Worm (Caenorhabditis elegans) whole organism, L2 larva: Measurements from ENCODE around the gene F47B8.18.

Source experiments
- C34F6.9 ChIP-seq: fragments of 150-350 bp; optimal IDR thresholded peaks from 2 replicates; lab custom pipeline; 2014; ENCODE audit warnings: missing biosample characterization, missing genetic modification characterization
- F13H6.1 ChIP-seq: sonication (generic microtip); optimal IDR thresholded peaks from 2 replicates; lab custom pipeline; 2016; ENCODE audit warnings: missing genetic modification characterization, missing compliant biosample characterization
- R02D3.7 ChIP-seq: fragments of 150-350 bp; optimal IDR thresholded peaks from 2 replicates; lab custom pipeline; 2014; ENCODE audit warnings: missing biosample characterization, missing genetic modification characterization
- Y55F3AM.14 ChIP-seq: fragments of 200-800 bp; sonication (Bioruptor generic); optimal IDR thresholded peaks from 2 replicates; lab custom pipeline; 2018; ENCODE audit warnings: mild to moderate bottlenecking, missing genetic modification characterization, missing compliant biosample characterization
- ZK546.5 ChIP-seq: sonication (generic microtip); optimal IDR thresholded peaks from 2 replicates; lab custom pipeline; 2017; ENCODE audit warnings: missing biosample characterization, missing genetic modification characterization
- alr-1 ChIP-seq: fragments of 150-350 bp; optimal IDR thresholded peaks from 2 replicates; lab custom pipeline; 2014; ENCODE audit warnings: missing biosample characterization, missing genetic modification characterization
- aly-2 ChIP-seq: fragments of 150-350 bp; optimal IDR thresholded peaks from 2 replicates; lab custom pipeline; 2014; ENCODE audit warnings: missing biosample characterization, missing genetic modification characterization
- ama-1 ChIP-seq: fragments of 150-350 bp; optimal IDR thresholded peaks from 2 replicates; lab custom pipeline; 2018; ENCODE audit warnings: inconsistent platforms
- blmp-1 ChIP-seq: sonication (generic microtip); optimal IDR thresholded peaks from 2 replicates; lab custom pipeline; 2017; ENCODE audit warnings: missing genetic modification characterization, mild to moderate bottlenecking, missing compliant biosample characterization, antibody characterized with exemption, moderate library complexity; ENCODE audit not compliant: insufficient read depth
- ceh-16 ChIP-seq: fragments of 150-350 bp; optimal IDR thresholded peaks from 2 replicates; lab custom pipeline; 2014; ENCODE audit warnings: missing biosample characterization, missing genetic modification characterization
- ceh-82 ChIP-seq: fragments of 150-350 bp; optimal IDR thresholded peaks from 2 replicates; lab custom pipeline; 2014; ENCODE audit warnings: missing biosample characterization, missing genetic modification characterization
- crh-2 ChIP-seq: sonication (generic microtip); optimal IDR thresholded peaks from 2 replicates; lab custom pipeline; 2017; ENCODE audit warnings: missing biosample characterization, missing genetic modification characterization
- dmd-4 ChIP-seq: sonication (generic microtip); optimal IDR thresholded peaks from 2 replicates; lab custom pipeline; 2017; ENCODE audit warnings: missing biosample characterization, missing genetic modification characterization
- egl-27 ChIP-seq: sonication (generic microtip); optimal IDR thresholded peaks from 3 replicates; lab custom pipeline; 2017; ENCODE audit warnings: missing biosample characterization, missing genetic modification reagents, missing genetic modification characterization
- elt-1 ChIP-seq: fragments of 150-350 bp; optimal IDR thresholded peaks from 2 replicates; lab custom pipeline; 2014; ENCODE audit warnings: missing biosample characterization, missing genetic modification characterization
- elt-3 ChIP-seq: sonication (generic microtip); optimal IDR thresholded peaks from 2 replicates; lab custom pipeline; 2017; ENCODE audit warnings: missing biosample characterization, missing genetic modification characterization
- fos-1 ChIP-seq: fragments of 150-350 bp; optimal IDR thresholded peaks from 2 replicates; lab custom pipeline; 2014; ENCODE audit warnings: missing biosample characterization, missing genetic modification characterization
- gmeb-1 ChIP-seq: fragments of 150-350 bp; optimal IDR thresholded peaks from 2 replicates; lab custom pipeline; 2014; ENCODE audit warnings: missing biosample characterization, missing genetic modification characterization
- lin-11 ChIP-seq: fragments of 150-350 bp; sonication (generic microtip); optimal IDR thresholded peaks from 2 replicates; lab custom pipeline; 2014; ENCODE audit warnings: missing biosample characterization, missing genetic modification characterization, inconsistent platforms, mixed read lengths
- lin-39 ChIP-seq: fragments of 150-350 bp; optimal IDR thresholded peaks from 2 replicates; lab custom pipeline; 2014; ENCODE audit warnings: missing biosample characterization, missing genetic modification reagents, missing genetic modification characterization
- lsy-2 ChIP-seq, 2 experiments: fragments of 150-350 bp in 1 of 2; sonication (generic microtip) in 1 of 2; optimal IDR thresholded peaks; 2 replicates each; lab custom pipeline; 2014 to 2017; ENCODE audit warnings: missing biosample characterization in 2 of 2, missing genetic modification characterization in 2 of 2
- mab-5 ChIP-seq: fragments of 150-350 bp; optimal IDR thresholded peaks from 2 replicates; lab custom pipeline; 2014; ENCODE audit warnings: missing biosample characterization, missing genetic modification characterization
- mbf-1 ChIP-seq: sonication (generic microtip); optimal IDR thresholded peaks from 2 replicates; lab custom pipeline; 2017; ENCODE audit warnings: missing biosample characterization, missing genetic modification characterization
- mdl-1 ChIP-seq, 2 experiments: fragments of 150-350 bp in 1 of 2; sonication (generic microtip) in 1 of 2; optimal IDR thresholded peaks; 2 replicates each; lab custom pipeline; 2017; ENCODE audit warnings: missing biosample characterization in 2 of 2, missing genetic modification characterization in 2 of 2
- nhr-10 ChIP-seq: sonication (generic microtip); optimal IDR thresholded peaks from 2 replicates; lab custom pipeline; 2017; ENCODE audit warnings: missing biosample characterization, missing genetic modification characterization
- nhr-12 ChIP-seq: fragments of 150-350 bp; optimal IDR thresholded peaks from 2 replicates; lab custom pipeline; 2014; ENCODE audit warnings: missing biosample characterization, missing genetic modification characterization
- nhr-129 ChIP-seq: fragments of 150-350 bp; optimal IDR thresholded peaks from 2 replicates; lab custom pipeline; 2014; ENCODE audit warnings: missing biosample characterization, missing genetic modification characterization
- nhr-21 ChIP-seq: fragments of 150-350 bp; optimal IDR thresholded peaks from 2 replicates; lab custom pipeline; 2014; ENCODE audit warnings: missing biosample characterization, missing genetic modification characterization
- nhr-23 ChIP-seq: fragments of 150-350 bp; optimal IDR thresholded peaks from 2 replicates; lab custom pipeline; 2014; ENCODE audit warnings: missing biosample characterization, missing genetic modification reagents, missing genetic modification characterization
- nhr-237 ChIP-seq: fragments of 150-350 bp; optimal IDR thresholded peaks from 2 replicates; lab custom pipeline; 2014; ENCODE audit warnings: missing biosample characterization, missing genetic modification characterization
- nhr-25 ChIP-seq: fragments of 150-350 bp; sonication (generic microtip); optimal IDR thresholded peaks from 3 replicates; lab custom pipeline; 2014; ENCODE audit warnings: missing biosample characterization, missing genetic modification characterization
- nhr-6 ChIP-seq: fragments of 150-350 bp; optimal IDR thresholded peaks from 2 replicates; lab custom pipeline; 2014; ENCODE audit warnings: missing biosample characterization, missing genetic modification characterization
- sem-4 ChIP-seq: fragments of 150-350 bp; optimal IDR thresholded peaks from 2 replicates; lab custom pipeline; 2014; ENCODE audit warnings: missing biosample characterization, missing genetic modification reagents, missing genetic modification characterization
- skn-1 ChIP-seq: sonication (generic microtip); optimal IDR thresholded peaks from 2 replicates; lab custom pipeline; 2017; ENCODE audit warnings: missing biosample characterization, missing genetic modification characterization
- sma-3 ChIP-seq: sonication (generic microtip); optimal IDR thresholded peaks from 2 replicates; lab custom pipeline; 2016; ENCODE audit warnings: missing genetic modification reagents, missing genetic modification characterization, missing compliant biosample characterization
- sma-9 ChIP-seq, 2 experiments: fragments of 150-350 bp in 1 of 2; sonication (generic microtip) in 1 of 2; optimal IDR thresholded peaks; 2 replicates each; lab custom pipeline; 2014 to 2016; ENCODE audit warnings: missing genetic modification characterization in 2 of 2, mild to moderate bottlenecking in 1 of 2, missing biosample characterization in 1 of 2, missing compliant biosample characterization in 1 of 2, missing genetic modification reagents in 1 of 2, moderate library complexity in 1 of 2
- unc-39 ChIP-seq: fragments of 150-350 bp; optimal IDR thresholded peaks from 2 replicates; lab custom pipeline; 2014; ENCODE audit warnings: missing biosample characterization, missing genetic modification characterization
- zag-1 ChIP-seq: fragments of 150-350 bp; optimal IDR thresholded peaks from 2 replicates; lab custom pipeline; 2014; ENCODE audit warnings: missing biosample characterization, missing genetic modification characterization
- ztf-1 ChIP-seq: fragments of 200-800 bp; sonication (Bioruptor generic); conservative IDR thresholded peaks from 2 replicates; pipeline ENCODE4 v1.3.6; 2022; ENCODE audit warnings: missing genetic modification characterization, missing compliant biosample characterization
- ztf-11 ChIP-seq: sonication (generic microtip); optimal IDR thresholded peaks from 2 replicates; lab custom pipeline; 2017; ENCODE audit warnings: missing biosample characterization, missing genetic modification characterization
- ztf-4 ChIP-seq: fragments of 150-350 bp; optimal IDR thresholded peaks from 2 replicates; lab custom pipeline; 2014; ENCODE audit warnings: missing biosample characterization, missing genetic modification characterization

Gene F47B8.18

ce11 chrV:14324502-14325467 lies at the start of gene F47B8.18, which contains the start of gene F47B8.4:
Gene F47B8.18 (minus strand): TSS chrV:14325464.
Gene F47B8.4 (minus strand): TSS chrV:14324673.
- TF ChIP-seq fos-1 (tag; lab: Kevin White, UChicago) (peak; percentile 26), ZK546.5 (no peak), ceh-82 (tag; lab: Kevin White, UChicago) (no peak)

DNA sequence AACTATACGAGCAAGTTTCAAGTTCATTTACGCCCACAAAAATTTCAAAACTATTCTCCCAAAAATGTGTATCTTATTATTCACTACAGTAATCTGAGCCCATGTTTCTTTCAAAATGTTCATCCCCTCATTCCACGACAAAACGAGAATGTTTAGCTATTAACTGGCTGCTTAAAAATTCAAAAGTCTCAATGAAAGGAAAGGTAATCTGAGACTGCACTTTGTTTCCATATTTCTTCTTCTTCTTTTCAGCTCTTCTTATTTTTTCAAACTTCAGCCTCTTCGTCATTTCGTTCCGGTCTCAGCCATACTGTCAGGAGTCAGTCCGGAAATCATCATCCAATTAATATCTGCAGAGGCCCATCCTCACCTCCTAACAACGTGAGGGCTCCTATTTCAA lies 47.5 kb upstream of the F47B8.18 start, which contains the start of gene unc-39:
TSS of gene unc-39 (plus strand) at position 301 of the 400 bp plus-strand sequence.
- TF ChIP-seq lin-39 (tag; lab: Kevin White, UChicago), result no peak
- no peak for TF ChIP-seq F13H6.1 (tag; lab: Kevin White, UChicago)
- TF ChIP-seq mdl-1 (tag; optimal IDR thresholded peaks at IDR 0.05; lab: Kevin White, UChicago), result no peak
- TF ChIP-seq zag-1 (tag; lab: Kevin White, UChicago), result no peak
- TF ChIP-seq ztf-1 (GFP tag; lab: Robert Waterston, UW), result no peak
- no peak for TF ChIP-seq ztf-11 (tag; lab: Kevin White, UChicago)

DNA sequence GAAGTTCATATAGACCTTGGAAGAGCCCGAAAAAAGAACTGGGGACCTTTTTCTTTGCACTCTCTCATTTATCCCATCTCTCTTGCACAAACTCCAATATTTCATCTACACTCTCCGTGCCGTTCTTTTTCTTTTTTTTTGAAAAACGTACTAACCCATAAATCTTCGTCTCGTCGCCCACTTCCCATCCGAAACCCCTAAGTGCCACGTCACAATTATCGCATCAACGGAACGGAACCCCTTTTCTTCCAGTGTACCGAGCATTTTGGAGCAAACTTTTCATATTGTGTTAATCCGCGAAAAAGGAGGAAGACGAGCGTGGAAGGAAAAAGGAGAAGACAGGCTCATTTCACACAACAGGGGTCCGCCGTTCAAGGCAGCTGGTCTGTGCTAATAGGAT lies 44.1 kb upstream of the F47B8.18 start:
- TF ChIP-seq sma-3 (GFP tag; lab: Kevin White, UChicago) (no peak), skn-1 (no peak), aly-2 (tag; lab: Kevin White, UChicago) (no peak), nhr-237 (tag; lab: Kevin White, UChicago) (no peak), zag-1 (tag; lab: Kevin White, UChicago) (peak; percentile 4), mbf-1 (tag; lab: Kevin White, UChicago) (no peak), mab-5 (tag; lab: Kevin White, UChicago) (peak; percentile 45), crh-2 (tag; lab: Kevin White, UChicago) (peak; percentile 63), ztf-1 (GFP tag; lab: Robert Waterston, UW) (no peak)
- TF ChIP-seq, all 48 proteins: peak for 3

DNA sequence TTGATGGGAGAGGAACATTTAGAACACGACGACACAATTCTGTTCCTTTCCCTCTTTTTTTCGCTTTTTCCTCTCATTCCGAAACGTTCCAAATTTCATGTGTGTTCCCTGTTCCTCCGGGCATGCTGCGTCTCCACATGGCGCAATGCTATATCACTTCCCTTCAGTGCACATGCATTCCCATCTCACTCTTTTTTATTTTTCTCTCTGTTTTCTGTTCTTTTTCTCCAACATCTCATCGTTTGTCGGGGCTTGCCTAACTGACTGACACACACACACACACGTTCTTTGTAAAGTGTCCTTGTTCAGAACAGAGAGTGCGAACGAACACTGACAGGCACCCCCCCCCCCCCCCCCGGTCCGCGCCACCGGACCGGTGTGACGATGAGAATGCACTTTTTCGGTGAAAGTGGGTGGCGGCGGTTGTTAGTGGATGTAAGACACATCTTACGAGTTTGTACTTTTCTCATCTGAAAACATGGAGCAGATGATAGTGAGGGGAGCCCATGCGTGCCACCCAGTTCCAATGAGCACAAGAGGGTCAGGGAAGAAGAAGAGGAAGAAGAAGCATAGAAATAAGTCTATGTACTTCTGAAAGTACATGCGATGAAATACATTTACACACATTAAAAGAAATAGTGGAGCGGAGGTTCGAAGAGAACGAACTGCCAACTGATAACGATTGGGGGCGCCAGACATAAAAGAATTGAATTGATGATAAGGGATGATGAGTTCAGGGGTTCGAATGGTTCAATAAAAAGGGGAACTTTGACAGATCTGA lies 43.2 kb upstream of the F47B8.18 start:
- TF ChIP-seq unc-39 (tag; lab: Kevin White, UChicago) (no peak), ama-1 (lab: Kevin White, UChicago) (no peak), elt-3 (tag; lab: Kevin White, UChicago) (no peak), fos-1 (tag; lab: Kevin White, UChicago) (peak; percentile 95), ZK546.5 (no peak), mbf-1 (tag; lab: Kevin White, UChicago) (no peak), nhr-21 (peak; percentile 44), crh-2 (tag; lab: Kevin White, UChicago) (no peak), blmp-1 (tag; lab: Kevin White, UChicago) (peak; percentile 96), dmd-4 (tag; lab: Kevin White, UChicago) (no peak), zag-1 (tag; lab: Kevin White, UChicago) (no peak), lsy-2 (tag; optimal IDR thresholded peaks at IDR 0.05; lab: Kevin White, UChicago) (peak in 1 of 2 experiments; percentile 52), sem-4 (tag; lab: Kevin White, UChicago) (peak; percentile 84), elt-1 (tag; lab: Kevin White, UChicago) (no peak), nhr-23 (tag; lab: Kevin White, UChicago) (no peak), mab-5 (tag; lab: Kevin White, UChicago) (no peak), nhr-237 (tag; lab: Kevin White, UChicago) (no peak), C34F6.9 (tag; lab: Kevin White, UChicago) (peak; percentile 20), Y55F3AM.14 (peak; percentile 44), gmeb-1 (tag; lab: Kevin White, UChicago) (no peak), nhr-6 (no peak), nhr-129 (no peak), ceh-82 (tag; lab: Kevin White, UChicago) (no peak), ztf-4 (tag; lab: Kevin White, UChicago) (no peak), lin-11 (tag; lab: Kevin White, UChicago) (no peak), ztf-1 (GFP tag; lab: Robert Waterston, UW) (no peak), R02D3.7 (tag; lab: Kevin White, UChicago) (no peak), sma-9 (GFP tag; optimal IDR thresholded peaks at IDR 0.05; lab: Kevin White, UChicago) (peak; percentile 90), sma-9 (tag; optimal IDR thresholded peaks at IDR 0.05; lab: Kevin White, UChicago) (peak; percentile 7), egl-27 (tag; lab: Kevin White, UChicago) (peak; percentile 52), ztf-11 (tag; lab: Kevin White, UChicago) (no peak), nhr-12 (no peak), sma-3 (GFP tag; lab: Kevin White, UChicago) (no peak), skn-1 (peak; percentile 37), alr-1 (tag; lab: Kevin White, UChicago) (no peak), nhr-10 (no peak), ceh-16 (tag; lab: Kevin White, UChicago) (peak; percentile 30), nhr-25 (tag; lab: Kevin White, UChicago) (no peak)
